Worm (Caenorhabditis elegans): ENCODE data around the gene srab-6.

ce11 chrV:3156786-3157185, 5.0 kb upstream of the srab-6 start, which contains the start of gene exh-1:
- no peak for TF ChIP-seq daf-16 (GFP tag; optimal IDR thresholded peaks at IDR 0.05)
- TF ChIP-seq daf-16 (tag; optimal IDR thresholded peaks at IDR 0.05) = no peak
- TF ChIP-seq egl-27 (tag; optimal IDR thresholded peaks at IDR 0.05) = no peak
- TF ChIP-seq lin-39 (tag; optimal IDR thresholded peaks at IDR 0.05) = no peak

Data from whole organism, L4 larva.